Fruit fly (Drosophila melanogaster): ENCODE results near the gene CG42394.
A peak's percentile ranks its signal among the peaks of the same experiment; 100 is the strongest.

CG42394 gene

dm6 chr3R:10884031-10884677 is 34.5 kb downstream of the CG42394 start (continued):
- TF ChIP-seq phol (tag; optimal IDR thresholded peaks at IDR 0.05) (peak; percentile 69), br (optimal IDR thresholded peaks at IDR 0.05) (no peak), row (GFP tag; IDR thresholded peaks at IDR 0.05) (peak; percentile 85), Trl (optimal IDR thresholded peaks at IDR 0.05) (no peak), Trl (GFP tag; optimal IDR thresholded peaks at IDR 0.05) (no peak), bsh (GFP tag; optimal IDR thresholded peaks at IDR 0.05) (peak in 1 of 2 experiments; percentile 29), CG12769 (tag; optimal IDR thresholded peaks at IDR 0.05) (peak; percentile 64), CG34376 (GFP tag; optimal IDR thresholded peaks at IDR 0.05) (no peak), sqz (GFP tag; optimal IDR thresholded peaks at IDR 0.05) (peak; percentile 22), z (GFP tag; IDR thresholded peaks at IDR 0.05) (no peak), Bgb (GFP tag; IDR thresholded peaks at IDR 0.05; ENCODE audit: partially characterized antibody) (no peak)

dm6 chr3R:10884678-10885421 is 35.2 kb downstream of the CG42394 start, which contains the start of gene CG14696:
Gene CG14696, minus strand, starts transcription at chr3R:10885001.
- TF ChIP-seq sug (tag; optimal IDR thresholded peaks at IDR 0.05) (peak; percentile 77), pros (GFP tag; optimal IDR thresholded peaks at IDR 0.05) (peak; percentile 39), Atf3 (GFP tag; optimal IDR thresholded peaks at IDR 0.05) (peak; percentile 5), Dek (tag; optimal IDR thresholded peaks at IDR 0.05) (no peak), Hsf (GFP tag; optimal IDR thresholded peaks at IDR 0.05) (no peak), Drgx (GFP tag; IDR thresholded peaks at IDR 0.05) (0 out of 2 replicates have a peak, but pooled peaks have one; percentile 14), Dbx (GFP tag; IDR thresholded peaks at IDR 0.05) (peak; percentile 44; the same call in 1 of the 3 replicates), esg (GFP tag; conservative IDR thresholded peaks at IDR 0.05) (no peak), CG12104 (GFP tag; optimal IDR thresholded peaks at IDR 0.05) (no peak), emc (GFP tag; optimal IDR thresholded peaks at IDR 0.05) (no peak), Dref (GFP tag; IDR thresholded peaks at IDR 0.05) (0 out of 2 replicates have a peak, but pooled peaks have one; percentile 22), CG17385 (GFP tag; optimal IDR thresholded peaks at IDR 0.05) (peak; percentile 78), CG34422 (GFP tag; IDR thresholded peaks at IDR 0.05) (peak; percentile 59; the same call in 1 of the 3 replicates), D19A (tag; optimal IDR thresholded peaks at IDR 0.05) (no peak), CG10543 (GFP tag; optimal IDR thresholded peaks at IDR 0.05) (peak; percentile 34), CG9215 (GFP tag; IDR thresholded peaks at IDR 0.05) (no peak), B-H2 (GFP tag; optimal IDR thresholded peaks at IDR 0.05) (no peak), HLH4C (GFP tag; IDR thresholded peaks at IDR 0.05; ENCODE audit: partially characterized antibody) (no peak), CG32532 (GFP tag; IDR thresholded peaks at IDR 0.05) (0 out of 2 replicates have a peak, but pooled peaks have one; percentile 27), vfl (GFP tag; optimal IDR thresholded peaks at IDR 0.05) (no peak), CG8089 (GFP tag; optimal IDR thresholded peaks at IDR 0.05) (no peak), Ets97D (GFP tag; optimal IDR thresholded peaks at IDR 0.05) (no peak), BtbVII (GFP tag; optimal IDR thresholded peaks at IDR 0.05) (peak; percentile 57), CG1602 (GFP tag; optimal IDR thresholded peaks at IDR 0.05) (no peak), Med (GFP tag) (peak; percentile 78), crp (GFP tag; optimal IDR thresholded peaks at IDR 0.05) (peak in 1 of 2 experiments; percentile 64), E2f1 (GFP tag; IDR thresholded peaks at IDR 0.05) (0 out of 2 replicates have a peak, but pooled peaks have one; percentile 15), CG12769 (tag; optimal IDR thresholded peaks at IDR 0.05) (no peak), CG13624 (GFP tag; optimal IDR thresholded peaks at IDR 0.05) (no peak), CG10267 (tag; optimal IDR thresholded peaks at IDR 0.05) (no peak), HmgD (GFP tag; optimal IDR thresholded peaks at IDR 0.05) (no peak), ken (GFP tag; IDR thresholded peaks at IDR 0.05) (0 out of 3 replicates have a peak, but pooled peaks have one; percentile 36), Eip74EF (GFP tag; optimal IDR thresholded peaks at IDR 0.05) (peak in 1 of 2 experiments; percentile 63), sna (GFP tag; IDR thresholded peaks at IDR 0.05; ENCODE audit: partially characterized antibody) (no peak), Jarid2 (GFP tag; optimal IDR thresholded peaks at IDR 0.05) (peak; percentile 45), CoRest (tag; optimal IDR thresholded peaks at IDR 0.05) (peak; percentile 26), chinmo (GFP tag; IDR thresholded peaks at IDR 0.05; ENCODE audit: partially characterized antibody) (0 out of 4 replicates have a peak, but pooled peaks have one; percentile 9)

Data from whole organism, embryonic.